Worm (Caenorhabditis elegans): ENCODE data around the gene ddr-1.

DNA sequence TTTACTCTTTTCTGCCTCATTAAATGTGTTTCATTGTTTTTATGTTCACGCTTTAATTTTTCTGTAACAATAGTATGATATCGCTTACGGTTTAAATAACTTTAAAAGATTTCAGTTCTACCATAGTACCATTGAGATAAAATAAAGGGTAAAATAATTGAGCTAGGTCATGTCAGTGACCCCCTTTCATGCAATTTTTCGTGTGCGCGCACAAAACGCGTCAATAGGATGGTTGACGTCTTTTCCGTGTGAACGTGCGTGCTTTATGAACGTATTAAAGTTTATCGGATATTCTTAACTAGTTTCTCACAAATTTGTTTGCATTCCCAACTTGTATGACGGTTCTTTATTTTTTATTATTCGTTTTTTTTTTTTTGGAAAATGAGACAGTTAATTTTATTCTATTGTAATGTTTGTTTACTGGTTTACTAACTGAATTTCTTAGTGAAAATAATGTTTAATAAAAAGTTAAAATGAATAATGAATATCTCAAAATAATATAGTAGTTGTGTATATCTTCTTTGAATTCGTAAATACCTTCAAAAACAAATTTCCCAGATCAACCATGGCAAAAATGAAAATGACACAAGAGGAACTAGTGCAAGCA lies 25.0 kb downstream of the ddr-1 start, which contains the start of gene C25F6.1:
- TF ChIP-seq dve-1 (tag; optimal IDR thresholded peaks at IDR 0.05) (no peak), unc-86 (tag; optimal IDR thresholded peaks at IDR 0.05) (no peak), madf-2 (tag; optimal IDR thresholded peaks at IDR 0.05) (no peak), ceh-30 (tag; optimal IDR thresholded peaks at IDR 0.05) (no peak), ama-1 (optimal IDR thresholded peaks at IDR 0.05) (no peak), hlh-6 (tag; optimal IDR thresholded peaks at IDR 0.05) (no peak), rnt-1 (tag; optimal IDR thresholded peaks at IDR 0.05) (no peak), nhr-232 (tag; optimal IDR thresholded peaks at IDR 0.05) (no peak), K09A11.1 (tag; optimal IDR thresholded peaks at IDR 0.05; ENCODE audit: insufficient read depth) (no peak), tbx-2 (tag; optimal IDR thresholded peaks at IDR 0.05) (no peak), elt-4 (tag; optimal IDR thresholded peaks at IDR 0.05) (no peak)
